Worm (Caenorhabditis elegans) whole organism, young adult: Measurements from ENCODE around the gene tag-164.

Experiments used
- D2030.7 ChIP-seq: fragments of 200-800 bp; sonication (Bioruptor generic); IDR thresholded peaks from 2 replicates; pipeline ENCODE4 v1.3.6; 2022; ENCODE audit warnings: missing genetic modification reagents, missing genetic modification characterization, missing compliant biosample characterization
- Y53F4B.3 ChIP-seq: fragments of 200-800 bp; sonication (Bioruptor generic); IDR thresholded peaks from 2 replicates; pipeline ENCODE4 v1.3.6; 2022; ENCODE audit warnings: missing genetic modification reagents, missing genetic modification characterization, missing compliant biosample characterization
- Y56A3A.18 ChIP-seq: fragments of 200-800 bp; sonication (Bioruptor generic); IDR thresholded peaks from 2 replicates; pipeline ENCODE4 v1.3.6; 2022; ENCODE audit warnings: missing genetic modification reagents, missing genetic modification characterization, missing compliant biosample characterization
- ama-1 ChIP-seq, 3 experiments: fragments of 150-350 bp in 1 of 3; sonication (generic microtip) in 2 of 3; optimal IDR thresholded peaks; 2 replicates each; lab custom pipeline; 2014 to 2018; ENCODE audit warnings: missing biosample characterization in 2 of 3, missing genetic modification characterization in 2 of 3, missing genetic modification reagents in 2 of 3
- bed-1 ChIP-seq: fragments of 200-800 bp; sonication (Bioruptor generic); IDR thresholded peaks from 2 replicates; pipeline ENCODE4 v1.3.6; 2022; ENCODE audit warnings: missing genetic modification reagents, missing genetic modification characterization, missing compliant biosample characterization
- ceh-79 ChIP-seq: sonication (generic microtip); optimal IDR thresholded peaks from 2 replicates; lab custom pipeline; 2017; ENCODE audit warnings: mild to moderate bottlenecking, missing genetic modification characterization, missing compliant biosample characterization
- lin-35 ChIP-seq, 3 experiments: fragments of 150-350 bp in 2 of 3; sonication (generic microtip) in 1 of 3; optimal IDR thresholded peaks; 2 replicates each; lab custom pipeline; 2014 to 2018; ENCODE audit warnings: missing biosample characterization in 3 of 3, missing genetic modification characterization in 3 of 3, missing genetic modification reagents in 3 of 3
- lsy-27 ChIP-seq: sonication (generic microtip); optimal IDR thresholded peaks from 2 replicates; lab custom pipeline; 2017; ENCODE audit warnings: missing genetic modification characterization, mild to moderate bottlenecking, missing compliant biosample characterization, antibody characterized with exemption, missing genotype, borderline replicate concordance; ENCODE audit not compliant: insufficient read depth
- mes-4 ChIP-seq: sonication (generic microtip); optimal IDR thresholded peaks from 2 replicates; lab custom pipeline; 2016; ENCODE audit warnings: missing genotype, missing genetic modification characterization, missing compliant biosample characterization
- tbx-9 ChIP-seq: sonication (generic microtip); optimal IDR thresholded peaks from 2 replicates; lab custom pipeline; 2016; ENCODE audit warnings: borderline replicate concordance, missing genetic modification characterization, inconsistent platforms, missing compliant biosample characterization
- zim-3 ChIP-seq: sonication (generic microtip); optimal IDR thresholded peaks from 2 replicates; lab custom pipeline; 2017; ENCODE audit warnings: mild to moderate bottlenecking, missing genetic modification characterization, moderate library complexity, missing compliant biosample characterization
- ztf-6 ChIP-seq: fragments of 200-800 bp; sonication (Bioruptor generic); IDR thresholded peaks from 2 replicates; pipeline ENCODE4 v1.3.6; 2022; ENCODE audit warnings: missing genetic modification reagents, missing genetic modification characterization, missing compliant biosample characterization

DNA sequence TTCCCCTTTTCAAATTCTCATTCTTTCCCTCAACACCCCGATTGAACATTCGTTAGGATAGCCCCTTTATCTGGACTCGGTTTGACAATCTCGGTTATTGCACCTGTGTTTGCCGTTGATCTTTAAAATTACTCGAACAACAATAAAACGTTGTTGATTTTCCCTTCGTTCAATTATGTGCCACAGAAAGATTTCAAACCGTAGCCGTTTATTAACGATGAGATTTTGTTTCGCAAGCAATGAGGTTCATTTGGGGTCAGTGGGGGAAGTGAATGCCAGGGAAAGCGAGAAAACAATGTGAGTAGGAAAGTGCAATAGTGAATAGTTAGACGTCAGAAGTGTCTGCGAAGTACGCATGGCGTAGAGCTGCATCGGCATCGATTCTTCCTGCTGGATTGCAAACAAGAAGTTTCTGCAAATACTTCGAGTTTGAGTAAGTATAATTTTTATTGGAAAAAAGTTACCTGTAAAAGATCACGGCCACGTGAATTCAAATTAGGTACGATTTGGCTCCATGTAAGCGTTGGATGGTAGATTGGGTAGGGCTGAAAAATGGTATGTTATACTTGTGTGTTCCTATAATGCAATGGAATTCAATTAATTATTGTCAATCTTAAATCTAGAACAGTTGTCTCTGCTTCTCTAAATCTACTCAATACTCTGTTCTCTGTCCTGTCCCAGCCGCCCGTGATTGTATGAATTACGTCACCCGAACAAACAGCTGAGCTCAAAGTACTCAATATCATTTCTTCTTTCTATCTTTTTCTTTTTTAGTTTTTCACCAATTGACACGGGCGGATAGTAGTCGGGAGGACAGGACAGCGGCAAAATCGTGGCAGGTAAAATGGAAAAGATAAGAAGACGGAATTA lies 5.4 kb downstream of the tag-164 start, which contains the start of gene kel-3:
- TF ChIP-seq Y56A3A.18 (GFP tag; lab: Robert Waterston, UW) = peak; percentile 94
- TF ChIP-seq ceh-79 (tag; lab: Kevin White, UChicago) = peak; percentile 96
- TF ChIP-seq mes-4 (tag; lab: Kevin White, UChicago) = peak; percentile 54
- peak; percentile 82; the same call in 1 of the 2 replicates for TF ChIP-seq bed-1 (GFP tag; lab: Robert Waterston, UW)
- no peak for TF ChIP-seq Y53F4B.3 (GFP tag; lab: Robert Waterston, UW)
- TF ChIP-seq lsy-27 = no peak
- TF ChIP-seq lin-35 (GFP tag; optimal IDR thresholded peaks at IDR 0.05; lab: Kevin White, UChicago) = peak in 2 of 3 experiments; percentile 62 to 89
- peak; percentile 75 for TF ChIP-seq tbx-9 (tag; lab: Kevin White, UChicago)
- peak; percentile 91 for TF ChIP-seq D2030.7
- no peak; the same call in 1 of the 2 replicates for TF ChIP-seq ztf-6 (GFP tag; lab: Robert Waterston, UW)
- TF ChIP-seq ama-1 (optimal IDR thresholded peaks at IDR 0.05; lab: Kevin White, UChicago) = peak; percentile 97
- peak; percentile 50 to 96 for TF ChIP-seq ama-1 (GFP tag; optimal IDR thresholded peaks at IDR 0.05; lab: Kevin White, UChicago)
- peak; percentile 93 for TF ChIP-seq zim-3 (tag; lab: Kevin White, UChicago)
